Fruit fly (Drosophila melanogaster): Measurements from ENCODE around the gene hiw.

hiw gene

dm6 chrX:15022219-15022618 is 41.0 kb downstream of the hiw start (continued):
- peak; percentile 79 for TF ChIP-seq nerfin-1 (tag; optimal IDR thresholded peaks at IDR 0.05)
- peak; percentile 80 for TF ChIP-seq Nf-YA (GFP tag; IDR thresholded peaks at IDR 0.05)
- TF ChIP-seq Fer3 (tag; optimal IDR thresholded peaks at IDR 0.05) = peak; percentile 87
- peak; percentile 15 for TF ChIP-seq TFAM (GFP tag; optimal IDR thresholded peaks at IDR 0.05)
- peak; percentile 47 for TF ChIP-seq Hand (GFP tag; optimal IDR thresholded peaks at IDR 0.05)
- peak; percentile 55 for TF ChIP-seq CG6654 (GFP tag; optimal IDR thresholded peaks at IDR 0.05)
- TF ChIP-seq slbo (GFP tag; IDR thresholded peaks at IDR 0.05) = peak; percentile 90
- TF ChIP-seq CG11696 (GFP tag; IDR thresholded peaks at IDR 0.05) = peak; percentile 93
- TF ChIP-seq CG10366 (GFP tag; IDR thresholded peaks at IDR 0.05) = peak; percentile 83
- TF ChIP-seq fu2 (GFP tag; optimal IDR thresholded peaks at IDR 0.05) = peak; percentile 82
- TF ChIP-seq CG6689 (GFP tag; IDR thresholded peaks at IDR 0.05) = peak; percentile 74
- peak; percentile 88 for TF ChIP-seq Dad (GFP tag; optimal IDR thresholded peaks at IDR 0.05)
- peak; percentile 84 for TF ChIP-seq caup (GFP tag; optimal IDR thresholded peaks at IDR 0.05; ENCODE audit: severe bottlenecking)
- peak; percentile 77 for TF ChIP-seq en (GFP tag; optimal IDR thresholded peaks at IDR 0.05)
- no peak for TF ChIP-seq yki (optimal IDR thresholded peaks at IDR 0.05)
- no peak for TF ChIP-seq cad (GFP tag; optimal IDR thresholded peaks at IDR 0.05)
- TF ChIP-seq CG10321 (GFP tag; IDR thresholded peaks at IDR 0.05) = peak; percentile 55; the same call in 1 of the 2 replicates
- TF ChIP-seq shn (GFP tag; optimal IDR thresholded peaks at IDR 0.05) = peak; percentile 77
- peak; percentile 71 for TF ChIP-seq p53 (GFP tag; optimal IDR thresholded peaks at IDR 0.05)
- TF ChIP-seq zen2 (GFP tag; IDR thresholded peaks at IDR 0.05; ENCODE audit: partially characterized antibody) = no peak
- TF ChIP-seq Jarid2 (GFP tag; optimal IDR thresholded peaks at IDR 0.05) = peak; percentile 50
- TF ChIP-seq CG1529 (GFP tag; optimal IDR thresholded peaks at IDR 0.05) = peak; percentile 73
- TF ChIP-seq CG12299 (tag; optimal IDR thresholded peaks at IDR 0.05) = peak; percentile 72
- TF ChIP-seq Trl (optimal IDR thresholded peaks at IDR 0.05) = peak; percentile 18 to 42
- peak; percentile 85 for TF ChIP-seq Trl (GFP tag; optimal IDR thresholded peaks at IDR 0.05)
- peak; percentile 82 for TF ChIP-seq NC2β (GFP tag; optimal IDR thresholded peaks at IDR 0.05)
- no peak for TF ChIP-seq z (GFP tag; IDR thresholded peaks at IDR 0.05)
- TF ChIP-seq CG10462 (GFP tag; optimal IDR thresholded peaks at IDR 0.05) = peak; percentile 53
- TF ChIP-seq CG13424 (tag; optimal IDR thresholded peaks at IDR 0.05) = peak; percentile 87
- peak; percentile 74 for TF ChIP-seq CG15514 (GFP tag; optimal IDR thresholded peaks at IDR 0.05)
- peak; percentile 86 for TF ChIP-seq ken (GFP tag; IDR thresholded peaks at IDR 0.05)
- peak; percentile 69 for TF ChIP-seq tup (GFP tag; optimal IDR thresholded peaks at IDR 0.05)
- peak; percentile 70 for TF ChIP-seq CG31388 (GFP tag; optimal IDR thresholded peaks at IDR 0.05)
- peak; percentile 85 for TF ChIP-seq CG32767 (GFP tag; IDR thresholded peaks at IDR 0.05)
- TF ChIP-seq CG10274 (GFP tag; optimal IDR thresholded peaks at IDR 0.05) = peak; percentile 61
- TF ChIP-seq dmrt11E (tag; optimal IDR thresholded peaks at IDR 0.05) = peak; percentile 79
- TF ChIP-seq CG12769 (tag; optimal IDR thresholded peaks at IDR 0.05) = peak; percentile 85
- peak; percentile 56 for TF ChIP-seq CG31365 (tag; optimal IDR thresholded peaks at IDR 0.05)
- TF ChIP-seq ftz-f1 (GFP tag; optimal IDR thresholded peaks at IDR 0.05) = no peak
- peak; percentile 53 for TF ChIP-seq CG7987 (GFP tag; optimal IDR thresholded peaks at IDR 0.05)
- TF ChIP-seq sob (GFP tag; IDR thresholded peaks at IDR 0.05) = peak; percentile 83
- peak; percentile 70 for TF ChIP-seq scrt (GFP tag; optimal IDR thresholded peaks at IDR 0.05)
- TF ChIP-seq CG2889 (GFP tag; IDR thresholded peaks at IDR 0.05) = peak; percentile 85
- TF ChIP-seq mld (GFP tag; IDR thresholded peaks at IDR 0.05; ENCODE audit: partially characterized antibody) = no peak
- TF ChIP-seq CG7357 (GFP tag; IDR thresholded peaks at IDR 0.05) = peak; percentile 78
- TF ChIP-seq CG8359 (GFP tag; optimal IDR thresholded peaks at IDR 0.05; ENCODE audit: borderline replicate concordance) = peak; percentile 65
- peak; percentile 79 for TF ChIP-seq fd3F (GFP tag; optimal IDR thresholded peaks at IDR 0.05)
- TF ChIP-seq Aef1 (GFP tag; IDR thresholded peaks at IDR 0.05) = peak; percentile 82
- no peak for TF ChIP-seq hth (optimal IDR thresholded peaks at IDR 0.05)
- TF ChIP-seq ind (GFP tag; optimal IDR thresholded peaks at IDR 0.05) = peak; percentile 83
- peak; percentile 88 for TF ChIP-seq Hsf (GFP tag; optimal IDR thresholded peaks at IDR 0.05)
- peak; percentile 20 for TF ChIP-seq YL-1 (GFP tag; optimal IDR thresholded peaks at IDR 0.05)
